Worm (Caenorhabditis elegans) whole organism, L4/young adult: Measurements from ENCODE around the gene srab-12.

Experiments
- W03F9.2 ChIP-seq: fragments of 150-350 bp; optimal IDR thresholded peaks from 2 replicates; lab custom pipeline; 2014; ENCODE audit warnings: missing biosample characterization, missing genetic modification characterization
- dao-5 ChIP-seq: sonication (generic microtip); optimal IDR thresholded peaks from 2 replicates; lab custom pipeline; 2016; ENCODE audit warnings: missing genotype, missing genetic modification characterization, moderate library complexity, missing compliant biosample characterization

ce11 chrV:17732516-17732915 is 50.9 kb downstream of the srab-12 start, which contains the start of gene twk-42:
- no peak for TF ChIP-seq dao-5
- TF ChIP-seq W03F9.2 (tag; lab: Kevin White, UChicago): no peak
